Fruit fly (Drosophila melanogaster) whole organism, embryonic: ENCODE results near the gene CG9288.
A peak's percentile ranks its signal among the peaks of the same experiment; 100 is the strongest.

Experiments used
- Atf6 ChIP-seq: fragments of 200-800 bp; sonication (Bioruptor generic); IDR thresholded peaks from 2 replicates; pipeline ENCODE4 v1.3.6; 2022; ENCODE audit warnings: missing biosample characterization, missing genetic modification characterization
- Awh ChIP-seq: fragments of 200-800 bp; sonication (Bioruptor generic); IDR thresholded peaks from 2 replicates; pipeline ENCODE4, ENCODE4 v1.3.6; 2022; ENCODE audit warnings: missing biosample characterization, missing genetic modification characterization
- B-H1 ChIP-seq: fragments of 200-800 bp; sonication (Bioruptor generic); IDR thresholded peaks from 3 replicates; pipeline ENCODE4 v1.3.6; 2022; ENCODE audit warnings: missing biosample characterization, missing genetic modification characterization
- Bdp1 ChIP-seq: fragments of 200-800 bp; sonication (Bioruptor generic); optimal IDR thresholded peaks from 3 replicates; lab custom pipeline; 2016; ENCODE audit warnings: missing biosample characterization, missing genetic modification characterization
- CG10321 ChIP-seq: fragments of 200-800 bp; sonication (Bioruptor generic); IDR thresholded peaks from 2 replicates; pipeline ENCODE4 v1.3.6; 2022; ENCODE audit warnings: missing biosample characterization, missing genetic modification characterization
- CG14050 ChIP-seq: fragments of 200-800 bp; sonication (Bioruptor generic); IDR thresholded peaks from 3 replicates; pipeline ENCODE4 v1.3.6; 2022; ENCODE audit warnings: missing biosample characterization, missing genetic modification characterization
- CG1529 ChIP-seq: fragments of 200-800 bp; sonication (Bioruptor generic); optimal IDR thresholded peaks from 3 replicates; lab custom pipeline; 2018; ENCODE audit warnings: missing biosample characterization, missing genetic modification characterization
- CG1832 ChIP-seq: fragments of 200-800 bp; sonication (Bioruptor generic); optimal IDR thresholded peaks from 2 replicates; lab custom pipeline; 2017; ENCODE audit warnings: missing biosample characterization, mild to moderate bottlenecking, missing genetic modification characterization, inconsistent platforms
- CG2120 ChIP-seq: fragments of 200-800 bp; sonication (Bioruptor generic); optimal IDR thresholded peaks from 3 replicates; lab custom pipeline; 2016; ENCODE audit warnings: missing biosample characterization, missing genetic modification characterization
- CG2129 ChIP-seq: fragments of 200-800 bp; sonication (Bioruptor generic); IDR thresholded peaks from 2 replicates; pipeline ENCODE4 v1.3.6; 2022; ENCODE audit warnings: missing biosample characterization, missing genetic modification characterization; ENCODE audit not compliant: partially characterized antibody
- CG2875 ChIP-seq: fragments of 200-800 bp; sonication (Bioruptor generic); optimal IDR thresholded peaks from 2 replicates; lab custom pipeline; 2017; ENCODE audit warnings: missing biosample characterization, mild to moderate bottlenecking, missing genetic modification characterization, missing genetic modification reagents
- CG31365 ChIP-seq: fragments of 200-800 bp; sonication (Bioruptor generic); optimal IDR thresholded peaks from 2 replicates; lab custom pipeline; 2018; ENCODE audit warnings: missing biosample characterization, mild to moderate bottlenecking, missing genetic modification characterization
- CG32532 ChIP-seq: fragments of 200-800 bp; sonication (Bioruptor generic); IDR thresholded peaks from 2 replicates; pipeline ENCODE4 v1.3.6; 2022; ENCODE audit warnings: missing biosample characterization, missing genetic modification characterization
- CG3281 ChIP-seq: fragments of 200-800 bp; sonication (Bioruptor generic); optimal IDR thresholded peaks from 3 replicates; lab custom pipeline; 2017; ENCODE audit warnings: missing biosample characterization, mild to moderate bottlenecking, missing genetic modification characterization
- CG6689 ChIP-seq: fragments of 200-800 bp; sonication (Bioruptor generic); IDR thresholded peaks from 2 replicates; pipeline ENCODE4 v1.3.6; 2022; ENCODE audit warnings: missing biosample characterization, missing genetic modification characterization
- CG8281 ChIP-seq: fragments of 200-800 bp; sonication (Bioruptor generic); optimal IDR thresholded peaks from 2 replicates; lab custom pipeline; 2018; ENCODE audit warnings: missing biosample characterization, mild to moderate bottlenecking, missing genetic modification characterization, moderate library complexity
- CG8290 ChIP-seq, 3 experiments: fragments of 200-800 bp; sonication (Bioruptor generic); optimal IDR thresholded peaks; 2 replicates each; lab custom pipeline; 2016 to 2019; ENCODE audit warnings: missing biosample characterization in 3 of 3, missing genetic modification characterization in 3 of 3, mild to moderate bottlenecking in 2 of 3, moderate library complexity in 1 of 3
- CG8924 ChIP-seq: fragments of 200-800 bp; optimal IDR thresholded peaks from 3 replicates; lab custom pipeline; 2019; ENCODE audit warnings: missing biosample characterization, mild to moderate bottlenecking, missing genetic modification characterization, moderate library complexity
- CG9437 ChIP-seq: fragments of 200-800 bp; sonication (Bioruptor generic); optimal IDR thresholded peaks from 2 replicates; lab custom pipeline; 2018; ENCODE audit warnings: missing biosample characterization, mild to moderate bottlenecking, missing genetic modification characterization
- CG9817 ChIP-seq: fragments of 200-800 bp; sonication (Bioruptor generic); optimal IDR thresholded peaks from 2 replicates; lab custom pipeline; 2018; ENCODE audit warnings: missing biosample characterization, mild to moderate bottlenecking, missing genetic modification characterization, moderate library complexity
- CTCF ChIP-seq: fragments of 200-800 bp; sonication (Bioruptor generic); optimal IDR thresholded peaks from 2 replicates; lab custom pipeline; 2017; ENCODE audit warnings: missing biosample characterization, mild to moderate bottlenecking, missing genetic modification characterization, moderate library complexity
- D19A ChIP-seq: fragments of 200-800 bp; optimal IDR thresholded peaks from 3 replicates; lab custom pipeline; 2019; ENCODE audit warnings: missing biosample characterization, mild to moderate bottlenecking, missing genetic modification characterization, moderate library complexity
- Dip3 ChIP-seq: fragments of 200-800 bp; sonication (Bioruptor generic); optimal IDR thresholded peaks from 3 replicates; lab custom pipeline; 2016; ENCODE audit warnings: missing biosample characterization, missing genetic modification characterization
- Ets65A ChIP-seq: fragments of 200-800 bp; sonication (Bioruptor generic); peaks from one replicate; lab custom pipeline; 2016; ENCODE audit warnings: missing biosample characterization, missing genetic modification characterization
- Gug ChIP-seq: fragments of 200-800 bp; sonication (Bioruptor generic); IDR thresholded peaks from 4 replicates; pipeline ENCODE4 v1.3.6; 2022; ENCODE audit warnings: missing biosample characterization, missing genetic modification characterization
- H2.0 ChIP-seq: fragments of 200-800 bp; sonication (Bioruptor generic); IDR thresholded peaks from 2 replicates; pipeline ENCODE4 v1.3.6; 2022; ENCODE audit warnings: missing biosample characterization, missing genetic modification characterization
- Nf-YB ChIP-seq: fragments of 200-800 bp; sonication (Bioruptor generic); optimal IDR thresholded peaks from 3 replicates; lab custom pipeline; 2019; ENCODE audit warnings: missing biosample characterization, mild to moderate bottlenecking, missing genetic modification characterization, moderate library complexity
- Pdp1 ChIP-seq, 2 experiments: fragments of 200-800 bp; sonication (Bioruptor generic); optimal IDR thresholded peaks; 3 replicates each; lab custom pipeline; 2016; ENCODE audit warnings: missing biosample characterization in 2 of 2, missing genetic modification characterization in 2 of 2, mild to moderate bottlenecking in 1 of 2, moderate library complexity in 1 of 2
- Ravus ChIP-seq: fragments of 200-800 bp; sonication (Bioruptor generic); IDR thresholded peaks from 2 replicates; pipeline ENCODE4 v1.3.6; 2022; ENCODE audit warnings: missing biosample characterization, missing genetic modification characterization
- Ssrp ChIP-seq: fragments of 200-800 bp; sonication (Bioruptor generic); optimal IDR thresholded peaks from 2 replicates; lab custom pipeline; 2018; ENCODE audit warnings: missing biosample characterization, mild to moderate bottlenecking, missing genetic modification characterization, moderate library complexity
- Stat92E ChIP-seq, 3 experiments: fragments of >200 bp in 2 of 3; fragments of 200-800 bp in 1 of 3; sonication (Bioruptor generic) in 1 of 3; optimal IDR thresholded peaks; 2 replicates each; lab custom pipeline; 2017 to 2019; ENCODE audit warnings: missing biosample characterization in 3 of 3, missing genetic modification characterization in 3 of 3, mild to moderate bottlenecking in 1 of 3, moderate library complexity in 1 of 3
- YL-1 ChIP-seq: fragments of 200-800 bp; sonication (Bioruptor generic); optimal IDR thresholded peaks from 3 replicates; lab custom pipeline; 2017; ENCODE audit warnings: missing biosample characterization, mild to moderate bottlenecking, missing genetic modification characterization
- bsh ChIP-seq, 2 experiments: fragments of 200-800 bp; sonication (Bioruptor generic); optimal IDR thresholded peaks; 2 replicates each; lab custom pipeline; 2017 to 2018; ENCODE audit warnings: mild to moderate bottlenecking in 2 of 2, missing biosample characterization in 2 of 2, missing genetic modification characterization in 2 of 2, moderate library complexity in 1 of 2
- cad ChIP-seq: fragments of >200 bp; optimal IDR thresholded peaks from 2 replicates; lab custom pipeline; 2017; ENCODE audit warnings: missing biosample characterization, missing genetic modification characterization
- chinmo ChIP-seq: fragments of 200-800 bp; sonication (Bioruptor generic); IDR thresholded peaks from 4 replicates; pipeline ENCODE4 v1.3.6; 2022; ENCODE audit warnings: missing biosample characterization, missing genetic modification characterization; ENCODE audit not compliant: partially characterized antibody
- ci ChIP-seq: fragments of 200-800 bp; sonication (Bioruptor generic); IDR thresholded peaks from 3 replicates; pipeline ENCODE4 v1.3.6; 2022; ENCODE audit warnings: missing biosample characterization, missing genetic modification characterization
- emc ChIP-seq: fragments of 200-800 bp; sonication (Bioruptor generic); optimal IDR thresholded peaks from 2 replicates; lab custom pipeline; 2016; ENCODE audit warnings: missing biosample characterization, missing genetic modification characterization
- gce ChIP-seq: fragments of 200-800 bp; sonication (Bioruptor generic); IDR thresholded peaks from 3 replicates; pipeline ENCODE4 v1.3.6; 2022; ENCODE audit warnings: missing biosample characterization, missing genetic modification characterization
- grau ChIP-seq: fragments of 200-800 bp; optimal IDR thresholded peaks from 3 replicates; lab custom pipeline; 2019; ENCODE audit warnings: missing biosample characterization, mild to moderate bottlenecking, missing genetic modification characterization, moderate library complexity
- kah ChIP-seq: fragments of 200-800 bp; sonication (Bioruptor generic); optimal IDR thresholded peaks from 2 replicates; lab custom pipeline; 2018; ENCODE audit warnings: missing biosample characterization, mild to moderate bottlenecking, missing genetic modification characterization
- kni ChIP-seq: fragments of 200-800 bp; sonication (Bioruptor generic); optimal IDR thresholded peaks from 3 replicates; lab custom pipeline; 2017; ENCODE audit warnings: mild to moderate bottlenecking, missing biosample characterization, missing genetic modification reagents, missing genetic modification characterization
- lmd ChIP-seq: fragments of 200-800 bp; sonication (Bioruptor generic); IDR thresholded peaks from 2 replicates; pipeline ENCODE4 v1.3.6; 2022; ENCODE audit warnings: missing biosample characterization, missing genetic modification characterization
- mld ChIP-seq: fragments of 200-800 bp; sonication (Bioruptor generic); IDR thresholded peaks from 3 replicates; pipeline ENCODE4 v1.3.6; 2022; ENCODE audit warnings: missing biosample characterization, missing genetic modification characterization; ENCODE audit not compliant: partially characterized antibody
- otp ChIP-seq: fragments of 200-800 bp; sonication (Bioruptor generic); IDR thresholded peaks from 3 replicates; pipeline ENCODE4, ENCODE4 v1.3.6; 2022; ENCODE audit warnings: missing biosample characterization, missing genetic modification characterization
- schlank ChIP-seq: fragments of 200-800 bp; sonication (Bioruptor generic); optimal IDR thresholded peaks from 2 replicates; lab custom pipeline; 2018; ENCODE audit warnings: missing biosample characterization, mild to moderate bottlenecking, missing genetic modification characterization
- seq ChIP-seq: fragments of 200-800 bp; sonication (Bioruptor generic); IDR thresholded peaks from 2 replicates; pipeline ENCODE4 v1.3.6; 2022; ENCODE audit warnings: missing biosample characterization, missing genetic modification characterization
- sima ChIP-seq: fragments of 200-800 bp; sonication (Bioruptor generic); optimal IDR thresholded peaks from 2 replicates; lab custom pipeline; 2016; ENCODE audit warnings: missing biosample characterization, missing genetic modification characterization
- vfl ChIP-seq: fragments of 200-800 bp; sonication (Bioruptor generic); optimal IDR thresholded peaks from 2 replicates; lab custom pipeline; 2016; ENCODE audit warnings: missing biosample characterization, missing genetic modification characterization
- vvl ChIP-seq: fragments of 200-800 bp; sonication (Bioruptor generic); IDR thresholded peaks from 2 replicates; pipeline ENCODE4 v1.3.6; 2022; ENCODE audit warnings: missing biosample characterization, missing genetic modification characterization

CG9288 gene

DNA sequence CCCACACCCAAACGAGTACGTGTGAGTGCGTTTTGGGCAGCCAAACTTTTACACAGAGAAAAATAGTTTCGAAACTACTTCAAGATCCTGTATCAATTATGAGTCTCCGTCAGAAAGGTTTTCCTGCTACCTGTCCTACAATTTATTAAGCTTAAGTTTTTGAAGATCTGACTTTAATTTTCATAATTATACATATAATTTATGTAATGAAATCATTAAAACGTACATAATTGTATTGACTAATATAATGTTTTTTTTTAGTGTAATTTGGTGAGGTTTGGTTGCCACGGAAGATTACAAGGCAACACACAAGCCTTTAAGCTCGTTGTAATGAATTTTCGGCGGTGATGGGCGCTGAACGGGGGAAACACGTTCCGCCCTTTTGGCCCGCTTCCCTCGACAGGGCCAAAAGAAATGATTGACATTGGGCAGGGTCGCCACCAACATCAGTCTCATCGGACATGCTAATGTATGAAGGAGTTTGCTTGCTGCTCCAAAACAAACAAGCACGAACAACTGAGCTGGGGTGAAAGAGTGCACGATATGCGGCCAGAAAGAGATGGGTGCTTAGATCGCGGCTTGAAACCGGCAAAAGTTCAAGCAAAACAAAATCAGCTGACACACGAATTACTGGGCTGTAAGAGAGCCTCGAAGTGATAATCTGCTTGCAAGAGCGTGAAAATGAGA lies 14.7 kb downstream of the CG9288 start (continued):
- TF ChIP-seq CG14050 (GFP tag; lab: Robert Waterston, UW): peak; percentile 33; the same call in 2 of the 3 replicates
- peak; percentile 13 for TF ChIP-seq kah
- no peak for TF ChIP-seq mld (GFP tag; lab: Robert Waterston, UW)
- peak; percentile 73 for TF ChIP-seq grau (tag; lab: Kevin White, UChicago)
- TF ChIP-seq YL-1 (GFP tag; lab: Kevin White, UChicago): no peak
- TF ChIP-seq schlank (tag; lab: Kevin White, UChicago): no peak
- TF ChIP-seq vfl (GFP tag; lab: Kevin White, UChicago): no peak
- peak; percentile 77 for TF ChIP-seq CG6689 (GFP tag; lab: Robert Waterston, UW)
- peak; percentile 55 for TF ChIP-seq H2.0 (GFP tag; lab: Robert Waterston, UW)

DNA sequence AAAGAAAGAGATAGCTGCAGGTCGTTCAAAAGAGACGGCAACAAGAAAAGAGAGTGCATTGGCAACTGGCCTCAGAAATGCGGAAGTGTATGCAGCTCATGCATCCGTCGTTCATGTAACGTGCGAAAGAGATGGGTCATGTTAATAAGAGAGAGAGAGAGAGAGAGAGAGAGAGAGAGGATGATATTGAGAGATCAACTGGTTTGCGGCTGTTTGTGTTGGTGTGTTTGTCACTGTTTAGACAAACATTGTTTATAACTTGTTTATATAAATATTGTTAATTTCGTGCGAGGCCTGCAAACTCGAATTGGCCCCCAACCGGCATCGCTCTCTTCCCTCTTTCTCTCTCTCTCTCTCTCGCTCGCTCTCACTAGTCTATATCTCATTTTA lies 15.2 kb downstream of the CG9288 start:
- TF ChIP-seq chinmo (GFP tag; lab: Robert Waterston, UW) (peak; percentile 87; the same call in 2 of the 4 replicates), B-H1 (GFP tag; lab: Robert Waterston, UW) (no peak), bsh (GFP tag; optimal IDR thresholded peaks at IDR 0.05; lab: Kevin White, UChicago) (peak in 1 of 2 experiments; percentile 14), seq (GFP tag; lab: Robert Waterston, UW) (no peak), CG8281 (tag; lab: Kevin White, UChicago) (peak; percentile 1), kni (GFP tag; lab: Kevin White, UChicago) (peak; percentile 78), Gug (GFP tag; lab: Robert Waterston, UW) (no peak), CG2129 (GFP tag; lab: Robert Waterston, UW) (no peak), CG32532 (no peak), Nf-YB (GFP tag; lab: Kevin White, UChicago) (peak; percentile 46), Awh (GFP tag; lab: Robert Waterston, UW) (no peak), Ravus (GFP tag; lab: Robert Waterston, UW) (no peak), Atf6 (no peak), Pdp1 (GFP tag; optimal IDR thresholded peaks at IDR 0.05; lab: Kevin White, UChicago) (peak in 1 of 2 experiments; percentile 55), CTCF (no peak), Bdp1 (GFP tag; lab: Kevin White, UChicago) (no peak), ci (GFP tag; lab: Robert Waterston, UW) (0 out of 3 replicates have a peak, but pooled peaks have one; percentile 46), lmd (no peak), Ssrp (tag; lab: Kevin White, UChicago) (no peak), CG1529 (GFP tag; lab: Kevin White, UChicago) (no peak), vvl (GFP tag; lab: Robert Waterston, UW) (peak; percentile 50; the same call in 1 of the 2 replicates), CG10321 (peak; percentile 71), CG9437 (GFP tag; lab: Kevin White, UChicago) (no peak), sima (GFP tag; lab: Kevin White, UChicago) (no peak), Ets65A (no peak), Dip3 (no peak), D19A (no peak), CG2875 (GFP tag; lab: Kevin White, UChicago) (peak; percentile 6), Stat92E (GFP tag; optimal IDR thresholded peaks at IDR 0.05; lab: Kevin White, UChicago) (no peak), CG31365 (no peak), CG9817 (tag; lab: Kevin White, UChicago) (no peak), CG8290 (GFP tag; optimal IDR thresholded peaks at IDR 0.05; lab: Kevin White, UChicago) (no peak), CG8290 (tag; optimal IDR thresholded peaks at IDR 0.05; lab: Kevin White, UChicago) (peak in 1 of 2 experiments; percentile 70), emc (GFP tag; lab: Kevin White, UChicago) (no peak), CG3281 (no peak), gce (GFP tag; lab: Robert Waterston, UW) (peak; percentile 28; the same call in 1 of the 3 replicates), cad (GFP tag; lab: Kevin White, UChicago) (peak; percentile 5), CG1832 (GFP tag; lab: Kevin White, UChicago) (peak; percentile 61), CG8924 (tag; lab: Kevin White, UChicago) (peak; percentile 50), otp (GFP tag; lab: Robert Waterston, UW) (0 out of 3 replicates have a peak, but pooled peaks have one; percentile 5), CG2120 (no peak)
